Worm (Caenorhabditis elegans): Measurements from ENCODE around the gene F26D10.13.

The F26D10.13 gene

ce11 chrIV:17223474-17223873, 41.1 kb downstream of the F26D10.13 start, which contains the start of gene Y116A8B.4:
TSS of gene Y116A8B.4 (plus strand) at chrIV:17223774.
- TF ChIP-seq nhr-19 (GFP tag; conservative IDR thresholded peaks at IDR 0.05) (no peak), nhr-20 (tag; optimal IDR thresholded peaks at IDR 0.05) (no peak), snpc-4 (tag; optimal IDR thresholded peaks at IDR 0.05) (no peak), pax-3 (tag; optimal IDR thresholded peaks at IDR 0.05) (no peak), zag-1 (tag; optimal IDR thresholded peaks at IDR 0.05) (no peak), alr-1 (tag; optimal IDR thresholded peaks at IDR 0.05; ENCODE audit: borderline replicate concordance) (no peak), hlh-17 (GFP tag; optimal IDR thresholded peaks at IDR 0.05; ENCODE audit: borderline replicate concordance) (no peak), nhr-47 (tag; optimal IDR thresholded peaks at IDR 0.05) (no peak)

- TF ChIP-seq efl-1 (optimal IDR thresholded peaks at IDR 0.05), result no peak
- peak in 1 of 2 experiments; percentile 65 for TF ChIP-seq efl-1 (GFP tag; optimal IDR thresholded peaks at IDR 0.05 in 1 of 2)
- TF ChIP-seq C34B4.2 (tag; optimal IDR thresholded peaks at IDR 0.05), result no peak
Observed at ce11 chrIV:17216048-17216447, 48.6 kb downstream of the F26D10.13 start, which contains the start of gene Y116A8B.1. TSS of gene Y116A8B.1 (plus strand) at chrIV:17216348.

ce11 chrIV:17215070-17215469, 49.5 kb downstream of the F26D10.13 start:
- no peak for TF ChIP-seq alr-1 (tag; optimal IDR thresholded peaks at IDR 0.05; ENCODE audit: borderline replicate concordance)
- no peak for TF ChIP-seq unc-62 (GFP tag; optimal IDR thresholded peaks at IDR 0.05)
- peak; percentile 23 for TF ChIP-seq snu-23 (GFP tag; optimal IDR thresholded peaks at IDR 0.05)
- TF ChIP-seq lsy-2 (tag; optimal IDR thresholded peaks at IDR 0.05), result peak in 1 of 2 experiments; percentile 5
- TF ChIP-seq lin-35 (GFP tag; optimal IDR thresholded peaks at IDR 0.05), result peak in 1 of 2 experiments; percentile 25
- peak in 1 of 3 experiments; percentile 14 for TF ChIP-seq dpl-1 (GFP tag; optimal IDR thresholded peaks at IDR 0.05)
- TF ChIP-seq lin-14 (GFP tag; optimal IDR thresholded peaks at IDR 0.05), result peak; percentile 68
- peak in 1 of 3 experiments; percentile 20 for TF ChIP-seq ceh-82 (tag; optimal IDR thresholded peaks at IDR 0.05)
- peak; percentile 33 for TF ChIP-seq nhr-71 (tag; optimal IDR thresholded peaks at IDR 0.05)
- TF ChIP-seq efl-1 (optimal IDR thresholded peaks at IDR 0.05), result peak; percentile 35 to 39
- TF ChIP-seq efl-1 (GFP tag; optimal IDR thresholded peaks at IDR 0.05 in 1 of 2), result peak; percentile 31 to 84
